Worm (Caenorhabditis elegans): ENCODE results near the gene ZK856.19.
A peak's percentile ranks its signal among the peaks of the same experiment; 100 is the strongest.

ZK856.19 gene

DNA sequence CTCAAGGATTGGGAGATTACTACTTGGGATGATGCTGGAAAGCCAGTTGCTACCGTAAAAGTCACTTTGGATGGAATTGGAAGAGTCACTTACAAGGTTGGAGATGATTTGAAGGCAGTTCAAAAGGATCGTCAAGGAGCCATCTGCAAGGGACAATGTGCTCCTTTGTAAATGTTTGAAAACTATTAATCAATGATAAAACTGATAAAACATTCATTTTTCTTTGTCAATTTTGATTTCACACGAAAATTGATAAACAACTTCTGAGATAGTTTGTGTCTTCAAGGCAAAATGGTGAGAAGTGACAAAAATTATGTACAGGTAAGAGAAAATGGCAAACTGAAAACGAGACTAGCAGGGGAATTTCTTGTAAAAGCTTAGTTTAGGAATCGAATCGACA, 2.4 kb downstream of the ZK856.19 start:
- TF ChIP-seq egl-18 (GFP tag; IDR thresholded peaks at IDR 0.05) (no peak), ztf-22 (GFP tag; optimal IDR thresholded peaks at IDR 0.05) (no peak), ccch-3 (GFP tag; optimal IDR thresholded peaks at IDR 0.05) (no peak), lag-1 (GFP tag; IDR thresholded peaks at IDR 0.05) (no peak), F57C9.4 (tag; optimal IDR thresholded peaks at IDR 0.05) (no peak)

- no peak for TF ChIP-seq zim-3 (tag; optimal IDR thresholded peaks at IDR 0.05)
- TF ChIP-seq aptf-2 (GFP tag; conservative IDR thresholded peaks at IDR 0.05), result no peak
- no peak for TF ChIP-seq ama-1 (optimal IDR thresholded peaks at IDR 0.05)
- peak in 1 of 2 experiments; percentile 7 for TF ChIP-seq ama-1 (GFP tag; optimal IDR thresholded peaks at IDR 0.05)
These were observed 2.8 kb downstream of the ZK856.19 start, which contains the start of gene ZK856.7 for ce11 chrV:10201913-10202312. ZK856.7 (plus strand) TSS chrV:10202098.

DNA sequence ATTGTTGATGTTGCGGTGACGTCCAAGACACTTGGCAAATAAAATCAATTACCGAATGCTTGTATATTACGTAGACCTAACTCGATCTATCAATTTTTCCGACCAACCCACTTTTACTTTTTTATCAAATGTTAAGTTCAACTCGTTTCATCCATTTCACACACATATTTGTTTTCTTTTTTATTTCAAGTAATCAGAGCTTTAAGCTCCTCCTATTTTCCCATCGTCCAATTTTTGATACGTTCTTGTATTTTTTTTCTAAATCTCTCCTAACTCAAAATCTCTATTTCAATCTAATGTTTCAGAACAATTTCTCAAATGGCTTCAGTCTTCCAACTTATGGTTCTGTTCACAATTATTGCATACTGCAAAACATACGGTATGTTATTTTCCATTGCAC, 6.3 kb downstream of the ZK856.19 start, which contains the start of gene ZK856.6:
Gene ZK856.6 (plus strand): TSS at position 301 of the 400 bp plus-strand sequence.
- TF ChIP-seq ztf-26 (tag; optimal IDR thresholded peaks at IDR 0.05), result no peak
- no peak for TF ChIP-seq mes-4 (tag; optimal IDR thresholded peaks at IDR 0.05)
- no peak for TF ChIP-seq ztf-25 (GFP tag; IDR thresholded peaks at IDR 0.05)
- no peak for TF ChIP-seq hmg-20 (GFP tag; IDR thresholded peaks at IDR 0.05)
- no peak for TF ChIP-seq dpff-1 (tag; optimal IDR thresholded peaks at IDR 0.05)
- no peak for TF ChIP-seq egl-18 (GFP tag; IDR thresholded peaks at IDR 0.05)
- TF ChIP-seq F22D6.2 (tag; optimal IDR thresholded peaks at IDR 0.05), result no peak
- TF ChIP-seq rec-8 (tag; optimal IDR thresholded peaks at IDR 0.05), result no peak
- TF ChIP-seq F55B11.4 (tag; optimal IDR thresholded peaks at IDR 0.05; ENCODE audit: borderline replicate concordance, insufficient read depth), result no peak
- no peak for TF ChIP-seq nfya-2 (GFP tag; IDR thresholded peaks at IDR 0.05)
- no peak for TF ChIP-seq F33H1.4 (GFP tag; IDR thresholded peaks at IDR 0.05)
- TF ChIP-seq mel-28 (tag; optimal IDR thresholded peaks at IDR 0.05; ENCODE audit: borderline replicate concordance), result no peak
- TF ChIP-seq nhr-80 (tag; optimal IDR thresholded peaks at IDR 0.05), result no peak
- TF ChIP-seq hsf-1 (GFP tag; IDR thresholded peaks at IDR 0.05), result no peak
- no peak for TF ChIP-seq rcor-1 (GFP tag; IDR thresholded peaks at IDR 0.05)
- TF ChIP-seq attf-3 (GFP tag; conservative IDR thresholded peaks at IDR 0.05), result no peak

DNA sequence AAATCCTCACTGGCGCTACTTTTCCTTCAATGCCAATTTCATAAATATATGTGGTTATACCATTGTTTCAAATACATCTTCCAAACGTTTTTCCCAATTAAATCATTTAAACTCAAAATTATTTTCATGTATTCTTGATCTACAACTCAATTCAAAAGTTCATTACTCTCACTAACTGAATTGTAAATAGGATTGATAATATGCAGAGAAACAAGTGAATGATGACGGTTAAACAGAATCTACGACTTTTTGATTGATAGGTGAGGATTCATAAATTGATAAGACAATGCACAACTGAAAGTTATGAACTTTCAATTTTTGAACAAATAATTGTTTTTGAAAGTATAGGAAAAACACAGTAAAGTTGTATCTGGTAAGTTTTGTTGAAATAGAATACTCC, 13.5 kb downstream of the ZK856.19 start:
- TF ChIP-seq akir-1 (GFP tag; optimal IDR thresholded peaks at IDR 0.05) (no peak), lsy-27 (tag; optimal IDR thresholded peaks at IDR 0.05; ENCODE audit: borderline replicate concordance, insufficient read depth) (no peak), nhr-80 (tag; optimal IDR thresholded peaks at IDR 0.05) (peak; percentile 23), xnd-1 (tag; optimal IDR thresholded peaks at IDR 0.05) (no peak)

DNA sequence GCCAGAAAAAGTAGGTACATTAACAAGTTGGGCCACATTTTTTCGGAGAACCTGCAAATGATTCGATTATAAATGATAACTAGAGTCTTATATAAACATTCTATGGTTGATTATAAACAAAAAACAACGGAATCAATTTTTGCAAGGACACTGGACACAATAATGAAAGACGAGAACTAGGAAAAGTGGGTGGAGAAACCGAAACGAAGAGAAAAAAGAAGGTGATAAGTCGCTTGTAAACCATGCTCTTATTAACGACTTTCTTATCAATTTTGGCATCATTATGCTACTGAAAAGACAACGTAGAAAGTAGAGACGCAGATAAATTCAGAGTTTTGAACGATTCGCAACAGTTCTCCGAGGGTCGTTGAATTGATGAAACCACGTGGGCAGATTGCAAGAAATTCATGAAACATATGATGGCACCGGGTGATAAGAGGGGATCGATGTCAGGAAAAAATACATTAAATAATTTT, 14.6 kb downstream of the ZK856.19 start, which contains the start of gene ZK856.5:
Gene ZK856.5 (minus strand): TSS at position 51 of the 476 bp plus-strand sequence.
- TF ChIP-seq F39B2.1 (GFP tag; IDR thresholded peaks at IDR 0.05) (no peak), Y53F4B.3 (GFP tag; IDR thresholded peaks at IDR 0.05) (no peak), F37B4.10 (GFP tag; IDR thresholded peaks at IDR 0.05) (no peak), nhr-80 (tag; optimal IDR thresholded peaks at IDR 0.05) (peak; percentile 69), let-607 (tag; optimal IDR thresholded peaks at IDR 0.05) (peak in 1 of 2 experiments; percentile 16), ceh-100 (GFP tag; IDR thresholded peaks at IDR 0.05) (no peak), D2030.7 (GFP tag; IDR thresholded peaks at IDR 0.05) (no peak), lsy-27 (tag; optimal IDR thresholded peaks at IDR 0.05; ENCODE audit: borderline replicate concordance, insufficient read depth) (no peak), B0035.1 (tag; optimal IDR thresholded peaks at IDR 0.05) (no peak), lin-54 (GFP tag; optimal IDR thresholded peaks at IDR 0.05) (no peak), F23B12.7 (tag; optimal IDR thresholded peaks at IDR 0.05; ENCODE audit: insufficient read depth) (no peak), attf-6 (GFP tag; IDR thresholded peaks at IDR 0.05) (no peak), ztf-26 (tag; optimal IDR thresholded peaks at IDR 0.05) (no peak)

All from whole organism, young adult.